Worm (Caenorhabditis elegans): ENCODE data around the gene srh-74.

DNA sequence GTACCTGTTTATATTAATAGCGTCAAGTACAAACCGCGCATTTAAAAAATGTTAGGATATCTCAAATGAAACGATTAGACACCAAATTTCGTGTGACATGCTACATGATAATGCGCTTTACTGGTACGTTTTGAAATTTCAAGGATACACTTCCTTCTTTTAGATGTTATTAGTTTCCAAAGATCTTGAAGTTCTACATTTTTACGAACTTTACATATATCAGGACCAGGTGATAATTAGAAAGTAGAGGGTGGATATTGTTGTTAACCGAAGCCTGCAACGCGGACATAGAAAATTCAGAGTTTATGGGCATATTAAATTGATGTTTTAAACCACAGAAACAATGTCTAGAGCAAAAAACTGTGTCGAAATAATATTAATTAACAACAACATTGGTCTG, 35.4 kb downstream of the srh-74 start:
- TF ChIP-seq ets-4 (tag; optimal IDR thresholded peaks at IDR 0.05) = no peak
- no peak for TF ChIP-seq pha-4 (tag; optimal IDR thresholded peaks at IDR 0.05)
- no peak for TF ChIP-seq K09A11.1 (tag; optimal IDR thresholded peaks at IDR 0.05; ENCODE audit: insufficient read depth)
- no peak for TF ChIP-seq ama-1 (optimal IDR thresholded peaks at IDR 0.05)
- TF ChIP-seq ceh-34 (tag; optimal IDR thresholded peaks at IDR 0.05) = no peak
- TF ChIP-seq lin-11 (tag; optimal IDR thresholded peaks at IDR 0.05) = no peak
- no peak for TF ChIP-seq ceh-9 (tag; optimal IDR thresholded peaks at IDR 0.05)
- no peak for TF ChIP-seq unc-86 (tag; optimal IDR thresholded peaks at IDR 0.05)
- TF ChIP-seq dmd-4 (tag; optimal IDR thresholded peaks at IDR 0.05; ENCODE audit: borderline replicate concordance) = no peak
- TF ChIP-seq sox-4 (tag; optimal IDR thresholded peaks at IDR 0.05) = no peak
- no peak for TF ChIP-seq pag-3 (tag; optimal IDR thresholded peaks at IDR 0.05; ENCODE audit: borderline replicate concordance)
- TF ChIP-seq dve-1 (tag; optimal IDR thresholded peaks at IDR 0.05) = no peak
- no peak for TF ChIP-seq fkh-10 (GFP tag; optimal IDR thresholded peaks at IDR 0.05)
- TF ChIP-seq tbx-7 (tag; optimal IDR thresholded peaks at IDR 0.05) = no peak

All from whole organism, late embryonic.